Fruit fly (Drosophila melanogaster): Measurements from ENCODE around the gene CG6724.

Gene CG6724

DNA sequence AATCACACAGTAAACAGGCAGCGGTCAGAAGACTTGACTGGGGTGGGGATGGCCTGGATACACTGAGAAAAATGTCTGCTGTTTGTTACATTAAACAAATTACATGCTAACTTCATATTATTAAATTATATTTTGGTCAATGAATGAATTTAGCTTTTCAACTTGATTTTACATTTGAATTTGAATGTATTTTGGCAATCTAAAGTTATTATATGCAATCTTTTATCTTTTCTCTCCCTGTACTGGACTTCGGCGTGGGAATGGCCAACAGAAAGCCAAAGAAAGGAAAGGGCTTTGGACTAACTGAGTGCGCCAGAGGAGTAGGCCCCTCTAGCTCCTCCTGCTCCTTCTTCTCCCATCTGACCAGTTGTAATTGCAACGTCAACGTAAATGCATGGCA, 21.6 kb upstream of the CG6724 start:
- TF ChIP-seq CG6163 (GFP tag; IDR thresholded peaks at IDR 0.05), result peak; percentile 67; the same call in 2 of the 3 replicates
- peak; percentile 80 for TF ChIP-seq Smox (GFP tag; optimal IDR thresholded peaks at IDR 0.05)
- TF ChIP-seq CG9139 (GFP tag; optimal IDR thresholded peaks at IDR 0.05), result no peak
- peak; percentile 56 for TF ChIP-seq CG10631 (GFP tag; optimal IDR thresholded peaks at IDR 0.05)
- peak; percentile 38 for TF ChIP-seq pdm3 (GFP tag; optimal IDR thresholded peaks at IDR 0.05)
- peak; percentile 74 for TF ChIP-seq cyc (GFP tag; optimal IDR thresholded peaks at IDR 0.05)
- peak; percentile 1 for TF ChIP-seq fd59A (GFP tag; optimal IDR thresholded peaks at IDR 0.05)
- peak; percentile 74 for TF ChIP-seq lz (GFP tag; optimal IDR thresholded peaks at IDR 0.05)
- peak; percentile 50 for TF ChIP-seq Blimp-1 (GFP tag; optimal IDR thresholded peaks at IDR 0.05)
- no peak for TF ChIP-seq Hr4 (GFP tag; optimal IDR thresholded peaks at IDR 0.05)
- no peak for TF ChIP-seq CG4318 (GFP tag; optimal IDR thresholded peaks at IDR 0.05)
- TF ChIP-seq CG34406 (GFP tag; optimal IDR thresholded peaks at IDR 0.05), result peak; percentile 56
- TF ChIP-seq Met (GFP tag; optimal IDR thresholded peaks at IDR 0.05), result peak; percentile 78
- TF ChIP-seq CG3919 (GFP tag; optimal IDR thresholded peaks at IDR 0.05), result peak; percentile 60
- TF ChIP-seq CG32006 (GFP tag; optimal IDR thresholded peaks at IDR 0.05), result peak; percentile 36
- TF ChIP-seq fkh (GFP tag; optimal IDR thresholded peaks at IDR 0.05), result no peak
- peak; percentile 47 for TF ChIP-seq acj6 (GFP tag; optimal IDR thresholded peaks at IDR 0.05)
- TF ChIP-seq CG6808 (GFP tag; optimal IDR thresholded peaks at IDR 0.05), result peak; percentile 57
- peak; percentile 51 for TF ChIP-seq Ets21C (GFP tag; optimal IDR thresholded peaks at IDR 0.05)
- no peak for TF ChIP-seq eg (GFP tag; IDR thresholded peaks at IDR 0.05)
- TF ChIP-seq achi (GFP tag; optimal IDR thresholded peaks at IDR 0.05), result peak; percentile 56
- TF ChIP-seq CG10669 (GFP tag; optimal IDR thresholded peaks at IDR 0.05), result peak; percentile 14
- TF ChIP-seq CG8119 (GFP tag; IDR thresholded peaks at IDR 0.05), result peak; percentile 72
- TF ChIP-seq CG8319 (GFP tag; optimal IDR thresholded peaks at IDR 0.05), result peak; percentile 2
- peak; percentile 33 for TF ChIP-seq Eip93F (GFP tag; optimal IDR thresholded peaks at IDR 0.05)
- TF ChIP-seq Hr38 (GFP tag; optimal IDR thresholded peaks at IDR 0.05), result no peak
- TF ChIP-seq CG6854 (GFP tag; optimal IDR thresholded peaks at IDR 0.05), result peak; percentile 73
- no peak for TF ChIP-seq Sox15 (GFP tag; optimal IDR thresholded peaks at IDR 0.05)
- TF ChIP-seq Lpt (GFP tag; optimal IDR thresholded peaks at IDR 0.05), result peak; percentile 9
- peak; percentile 41 for TF ChIP-seq CG16779 (tag; optimal IDR thresholded peaks at IDR 0.05)
- TF ChIP-seq svp (GFP tag), result peak; percentile 91
- peak; percentile 90 for TF ChIP-seq Eip78C (GFP tag)
- TF ChIP-seq dsx (GFP tag; optimal IDR thresholded peaks at IDR 0.05; ENCODE audit: poor library complexity, severe bottlenecking), result peak; percentile 21
- TF ChIP-seq topi (GFP tag; optimal IDR thresholded peaks at IDR 0.05), result peak; percentile 69
- peak; percentile 46 for TF ChIP-seq spab (GFP tag; optimal IDR thresholded peaks at IDR 0.05)
- peak; percentile 42 for TF ChIP-seq Ets96B (tag; optimal IDR thresholded peaks at IDR 0.05)
- no peak for TF ChIP-seq CG8632 (GFP tag; optimal IDR thresholded peaks at IDR 0.05)
- no peak for TF ChIP-seq CG11762 (GFP tag; optimal IDR thresholded peaks at IDR 0.05; ENCODE audit: insufficient read depth)
- TF ChIP-seq CG11294 (GFP tag; IDR thresholded peaks at IDR 0.05), result 0 out of 2 replicates have a peak, but pooled peaks have one; percentile 22
- TF ChIP-seq fd85E (GFP tag; optimal IDR thresholded peaks at IDR 0.05), result no peak
- TF ChIP-seq CG7368 (GFP tag; optimal IDR thresholded peaks at IDR 0.05), result peak; percentile 49
- peak; percentile 46 for TF ChIP-seq CG3032 (tag; optimal IDR thresholded peaks at IDR 0.05)
- peak; percentile 43 for TF ChIP-seq vri (GFP tag; optimal IDR thresholded peaks at IDR 0.05)
- peak; percentile 80 for TF ChIP-seq Eip75B (GFP tag; optimal IDR thresholded peaks at IDR 0.05)
- TF ChIP-seq CG11902 (GFP tag; optimal IDR thresholded peaks at IDR 0.05), result peak; percentile 38
- TF ChIP-seq salr (GFP tag; optimal IDR thresholded peaks at IDR 0.05), result peak in 1 of 2 experiments; percentile 13
- peak; percentile 58 for TF ChIP-seq CG15336 (GFP tag; IDR thresholded peaks at IDR 0.05)
- TF ChIP-seq Sox102F (GFP tag; optimal IDR thresholded peaks at IDR 0.05), result peak; percentile 68
- TF ChIP-seq Hr39 (GFP tag; optimal IDR thresholded peaks at IDR 0.05), result peak; percentile 65
- peak; percentile 46 for TF ChIP-seq OdsH (GFP tag; optimal IDR thresholded peaks at IDR 0.05)
- peak; percentile 14 for TF ChIP-seq CG1621 (tag; optimal IDR thresholded peaks at IDR 0.05)
- peak; percentile 62 for TF ChIP-seq Sox14 (GFP tag; optimal IDR thresholded peaks at IDR 0.05)

Measured in whole organism, prepupa.